Fruit fly (Drosophila melanogaster) ovary, adult (tissue): ENCODE results near the gene CG33124.

Experiments used
- CG17801 ChIP-seq: fragments of 200-800 bp; optimal IDR thresholded peaks from 2 replicates; lab custom pipeline; 2019; ENCODE audit warnings: missing biosample characterization, mild to moderate bottlenecking, missing genetic modification characterization, moderate library complexity; ENCODE audit not compliant: partially characterized antibody

The CG33124 gene

DNA sequence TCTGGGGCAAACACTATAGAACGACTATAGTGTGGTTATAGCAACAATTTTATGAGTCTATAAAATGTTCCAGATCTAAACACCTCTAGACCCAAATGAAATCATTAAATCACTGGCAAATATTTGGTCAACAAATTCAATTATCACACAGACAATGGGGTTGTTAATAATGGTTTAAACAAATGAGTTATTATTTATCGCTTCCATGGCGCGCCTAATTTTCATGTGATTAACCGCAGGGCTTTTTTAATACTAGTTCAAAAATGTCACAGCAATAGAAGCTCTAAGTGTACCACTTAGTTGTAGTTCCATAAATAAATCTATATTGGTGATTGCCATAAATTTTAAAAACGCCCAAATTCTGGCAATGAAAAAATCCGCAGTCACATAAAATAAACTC, at the start of gene CG33124:
Gene CG33124 (minus strand): TSS at position 101 of the 400 bp plus-strand sequence.
- TF ChIP-seq CG17801 (GFP tag; lab: Kevin White, UChicago) = no peak

DNA sequence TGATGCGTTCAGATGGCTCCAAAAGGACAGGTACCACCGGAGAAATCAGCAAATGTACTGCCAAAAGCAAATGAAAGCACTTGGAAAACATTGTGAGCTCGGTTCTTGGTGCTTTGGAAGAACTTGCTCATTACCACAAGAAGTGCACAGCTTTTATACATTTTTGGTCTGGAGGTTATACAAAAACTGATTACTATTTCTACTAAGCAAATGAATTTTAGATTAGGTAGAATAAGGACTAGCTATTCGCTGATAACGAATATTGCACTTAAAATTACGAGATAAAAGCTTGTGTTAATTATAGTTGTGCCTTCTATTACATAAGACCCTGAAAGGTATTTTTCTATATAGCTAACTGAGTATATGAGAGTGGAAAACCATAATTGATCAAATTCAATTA, 46.0 kb upstream of the CG33124 start, which contains the start of gene Send1:
Gene Send1 (minus strand): TSS at position 101 of the 400 bp plus-strand sequence.
- no peak for TF ChIP-seq CG17801 (GFP tag; lab: Kevin White, UChicago)

DNA sequence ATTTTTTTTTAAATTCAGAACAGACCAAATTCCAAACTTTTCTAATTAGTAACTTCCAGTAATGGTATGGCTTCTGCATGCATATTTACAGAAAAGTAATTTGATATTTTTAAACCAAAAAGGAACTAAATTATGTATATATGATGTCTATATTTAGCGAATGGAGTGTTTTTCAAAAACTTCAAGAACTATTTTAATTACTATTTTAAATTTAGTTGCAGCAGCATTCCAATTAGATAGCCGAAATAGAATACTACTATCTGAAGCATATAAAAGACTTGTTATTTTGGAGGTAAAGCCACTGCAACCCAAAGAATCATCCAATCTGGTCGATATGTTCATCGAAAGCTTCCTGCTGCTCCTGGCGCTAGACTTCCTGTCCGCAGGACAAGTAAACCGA, 43.8 kb upstream of the CG33124 start, which contains the start of gene CG17234:
Gene CG17234 (plus strand): TSS at position 301 of the 400 bp plus-strand sequence.
- no peak for TF ChIP-seq CG17801 (GFP tag; lab: Kevin White, UChicago)

DNA sequence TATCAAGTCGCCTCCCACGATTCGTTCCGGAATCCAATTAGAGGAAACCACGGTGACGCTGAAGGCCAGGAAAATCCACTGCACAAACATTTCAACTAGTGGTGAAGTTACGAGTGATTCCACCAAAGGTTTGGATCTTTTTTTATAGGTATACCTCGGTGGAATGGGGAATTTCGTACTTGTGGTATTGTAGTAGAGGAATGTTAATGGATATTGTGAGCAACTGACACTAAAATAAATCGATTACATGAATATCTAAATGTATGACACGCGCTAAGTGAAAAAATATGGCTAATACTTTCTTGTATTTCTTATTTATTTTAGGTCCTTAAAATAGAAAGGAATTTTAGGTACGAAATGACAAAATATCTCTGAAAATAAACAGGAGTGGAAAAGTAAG, 43.3 kb upstream of the CG33124 start, which contains the start of gene CG17239:
Gene CG17239 (minus strand): TSS at position 101 of the 400 bp plus-strand sequence.
- no peak for TF ChIP-seq CG17801 (GFP tag; lab: Kevin White, UChicago)

DNA sequence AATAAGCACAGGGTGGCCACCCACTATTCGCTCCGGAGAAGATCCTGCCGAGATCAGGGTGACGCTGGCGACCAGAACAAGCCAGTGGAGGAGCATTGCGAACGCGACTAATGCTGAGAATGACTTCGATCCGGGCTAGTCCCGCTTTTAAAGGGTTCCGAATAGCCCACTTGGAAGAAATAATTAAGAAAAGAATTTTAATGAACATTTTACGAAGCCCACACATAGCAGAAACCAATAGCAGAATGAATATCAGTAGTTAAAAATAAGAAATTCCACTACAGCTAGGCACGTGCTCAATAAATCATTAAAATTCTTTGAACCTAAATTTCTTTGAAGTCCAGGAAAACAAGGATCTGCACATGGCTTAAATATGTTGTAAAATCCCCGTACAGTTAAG, 42.3 kb upstream of the CG33124 start, which contains the start of gene Ser12:
Gene Ser12 (minus strand): TSS at position 101 of the 400 bp plus-strand sequence.
- no peak for TF ChIP-seq CG17801 (GFP tag; lab: Kevin White, UChicago)

DNA sequence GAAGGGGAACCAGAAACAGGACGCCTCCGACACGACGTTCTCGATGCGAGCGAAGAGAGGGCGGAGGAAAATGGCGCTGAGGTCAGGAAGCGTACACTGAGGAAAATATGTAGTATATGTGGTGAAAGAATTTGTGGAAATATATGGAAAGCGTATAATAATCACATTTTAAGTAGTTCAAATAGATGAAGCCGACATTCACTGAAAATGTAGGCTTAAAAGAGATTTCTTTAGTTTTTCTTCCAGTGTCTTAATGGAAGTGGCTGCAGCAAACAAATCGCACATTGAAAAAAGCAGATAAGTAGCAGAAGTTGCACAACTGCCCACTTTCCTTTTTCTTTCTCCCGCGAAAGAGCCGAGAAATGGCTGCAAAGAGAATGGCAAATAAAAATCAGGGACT, 40.7 kb upstream of the CG33124 start:
- no peak for TF ChIP-seq CG17801 (GFP tag; lab: Kevin White, UChicago)

DNA sequence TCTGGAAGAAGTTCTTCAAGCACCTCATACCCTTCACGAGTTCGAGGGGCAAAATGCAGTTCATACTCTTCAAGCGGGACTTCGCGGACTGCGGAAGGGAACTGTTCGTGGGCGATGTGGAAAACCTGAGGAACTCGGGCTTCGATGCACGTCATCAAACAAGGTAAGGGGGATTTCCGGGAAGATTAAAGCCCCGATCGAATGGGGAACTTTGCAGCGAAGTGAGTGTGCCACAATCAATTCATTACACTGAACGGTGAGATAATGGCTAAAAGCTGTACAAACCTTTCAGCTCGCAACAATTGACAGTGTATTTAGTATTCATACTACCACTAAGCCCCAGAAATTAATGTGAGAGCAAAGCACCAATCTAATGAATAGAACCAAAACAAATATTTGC, 33.9 kb upstream of the CG33124 start:
- TF ChIP-seq CG17801 (GFP tag; lab: Kevin White, UChicago) = no peak

DNA sequence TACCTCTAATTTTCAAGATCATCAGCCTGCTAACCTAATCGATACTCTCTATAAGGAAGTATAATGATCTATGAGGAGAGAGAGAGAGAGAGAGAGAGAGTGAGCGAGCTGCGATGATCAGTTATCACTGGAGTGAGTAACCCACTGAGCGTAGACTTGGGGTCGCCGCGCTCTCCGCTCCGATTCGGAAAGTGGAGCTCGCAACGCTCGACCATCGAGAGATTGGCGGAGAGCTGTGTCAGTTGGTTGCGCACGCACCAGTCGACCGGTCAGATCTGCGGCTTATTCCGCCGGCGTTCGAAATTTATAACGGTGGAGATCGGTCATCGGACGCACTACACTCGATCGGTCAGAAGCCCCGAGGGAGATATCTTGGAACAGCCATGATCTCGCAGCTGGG, 33.2 kb upstream of the CG33124 start, which contains the start of gene CG4267:
Gene CG4267 (plus strand): TSS at position 240 of the 400 bp plus-strand sequence.
- peak; percentile 15 for TF ChIP-seq CG17801 (GFP tag; lab: Kevin White, UChicago)

DNA sequence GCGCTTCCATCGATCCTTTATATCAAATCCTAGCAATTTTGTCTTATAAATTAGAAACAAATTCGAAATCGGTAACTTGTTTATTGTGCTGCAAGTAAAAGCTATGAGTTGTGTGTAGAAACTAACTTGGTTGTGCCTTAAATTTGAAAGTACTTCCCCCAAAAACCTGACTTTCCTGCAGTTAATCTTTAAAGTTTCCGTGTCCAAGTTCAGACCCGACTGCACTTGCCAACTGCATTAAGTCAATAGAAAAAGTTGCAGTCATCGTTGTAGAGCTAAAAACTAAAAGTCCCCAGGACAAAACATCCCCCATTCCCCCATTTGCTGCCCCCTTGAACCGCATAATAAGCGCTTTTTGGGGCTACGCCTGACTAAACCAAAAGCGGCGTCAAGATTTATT, 31.6 kb upstream of the CG33124 start, which contains the start of gene Tengl1:
Gene Tengl1 (minus strand): TSS at position 101 of the 400 bp plus-strand sequence.
- no peak for TF ChIP-seq CG17801 (GFP tag; lab: Kevin White, UChicago)

DNA sequence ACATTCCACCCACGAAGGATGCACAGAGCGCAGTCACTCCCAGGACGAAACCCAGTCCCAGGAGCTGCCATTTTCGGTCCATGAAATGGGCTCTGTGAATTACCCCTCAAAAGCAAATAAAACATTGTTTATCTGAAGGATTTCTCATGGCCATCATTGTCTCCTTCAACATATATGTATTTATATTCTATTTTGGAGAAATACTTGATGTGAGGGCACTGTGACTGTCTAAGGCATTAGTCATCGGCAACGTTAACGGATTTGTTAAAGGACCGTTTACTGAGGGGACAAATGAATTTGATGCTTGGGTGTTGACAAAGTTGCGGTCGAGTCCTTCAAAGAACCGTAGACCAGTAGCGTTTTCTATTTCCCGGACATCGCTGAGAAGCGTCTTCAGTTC, 30.4 kb upstream of the CG33124 start, which contains the start of gene Tengl2:
Gene Tengl2 (minus strand): TSS at position 101 of the 400 bp plus-strand sequence.
- TF ChIP-seq CG17801 (GFP tag; lab: Kevin White, UChicago) = no peak

DNA sequence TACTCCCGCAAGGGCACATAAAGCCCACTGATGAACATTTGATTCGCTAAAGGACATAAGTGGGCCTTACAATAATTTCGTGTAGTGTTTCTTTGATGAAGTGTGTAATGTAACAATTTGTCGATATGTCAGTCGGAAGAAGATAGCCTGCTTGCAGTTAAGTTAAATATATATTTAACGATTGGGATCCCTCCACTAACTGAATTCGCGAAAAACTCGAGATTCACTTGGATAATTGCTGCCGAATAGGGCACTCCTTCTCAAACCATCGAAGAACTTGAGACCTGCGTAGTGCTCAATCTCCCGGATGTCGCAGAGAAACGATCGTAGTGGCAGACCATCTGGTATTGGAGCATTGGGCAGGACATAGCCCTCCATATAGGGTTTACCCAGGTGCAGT, 29.2 kb upstream of the CG33124 start, which contains the start of gene Tengl3:
Gene Tengl3 (minus strand): TSS at position 101 of the 400 bp plus-strand sequence.
- no peak for TF ChIP-seq CG17801 (GFP tag; lab: Kevin White, UChicago)

DNA sequence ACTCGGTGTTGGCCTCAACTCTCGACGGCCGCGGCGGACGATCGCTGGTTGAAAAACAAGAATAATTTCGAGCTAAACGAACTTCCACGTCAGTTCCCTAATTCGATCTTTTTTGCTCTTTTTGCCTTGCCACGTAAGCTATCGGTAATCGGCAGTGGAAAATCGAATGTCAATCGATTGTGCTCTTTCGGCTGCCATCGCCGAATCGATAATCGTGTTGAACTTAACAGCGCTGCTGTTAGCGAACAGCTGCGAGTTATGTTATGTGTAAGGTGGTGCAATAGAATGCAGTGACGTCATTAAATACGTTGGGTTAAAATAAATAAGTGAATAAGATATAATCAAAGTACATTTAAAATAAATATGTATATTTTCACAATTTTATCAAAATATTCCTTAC, 27.8 kb upstream of the CG33124 start, which contains the start of gene Sec24CD:
Gene Sec24CD (minus strand): TSS at position 123 of the 400 bp plus-strand sequence.
- TF ChIP-seq CG17801 (GFP tag; lab: Kevin White, UChicago) = peak; percentile 77

DNA sequence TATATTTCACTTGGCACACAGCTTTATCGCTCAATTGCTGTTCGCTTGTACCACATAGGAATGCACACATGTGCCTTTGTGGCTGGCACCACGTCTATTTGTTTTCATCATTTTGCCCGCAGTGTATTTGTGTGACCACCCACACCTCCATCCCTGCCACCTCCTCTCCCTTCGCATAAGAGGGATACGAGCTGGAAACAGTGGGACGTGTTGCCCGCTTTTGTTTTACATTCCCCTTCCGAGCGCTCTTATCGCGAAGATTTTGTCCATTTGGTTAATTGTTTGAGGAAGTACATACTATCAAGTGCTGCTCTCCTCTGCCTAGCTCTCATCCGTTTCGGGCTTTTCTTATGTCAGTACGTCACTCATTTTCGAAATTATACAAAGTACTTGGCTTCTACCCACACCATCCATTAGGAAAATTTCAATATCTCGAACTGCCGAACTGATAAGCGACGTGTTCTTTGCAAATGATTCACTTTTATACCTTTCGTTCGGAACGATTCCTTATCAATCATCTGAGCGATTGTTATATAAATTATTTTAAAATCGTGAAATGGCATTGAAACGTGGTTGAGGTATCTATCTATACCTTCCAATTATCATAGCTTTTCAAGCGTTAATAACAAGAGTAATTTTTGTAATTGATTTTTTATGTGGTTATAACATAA, 19.4 kb upstream of the CG33124 start:
- no peak for TF ChIP-seq CG17801 (GFP tag; lab: Kevin White, UChicago)

DNA sequence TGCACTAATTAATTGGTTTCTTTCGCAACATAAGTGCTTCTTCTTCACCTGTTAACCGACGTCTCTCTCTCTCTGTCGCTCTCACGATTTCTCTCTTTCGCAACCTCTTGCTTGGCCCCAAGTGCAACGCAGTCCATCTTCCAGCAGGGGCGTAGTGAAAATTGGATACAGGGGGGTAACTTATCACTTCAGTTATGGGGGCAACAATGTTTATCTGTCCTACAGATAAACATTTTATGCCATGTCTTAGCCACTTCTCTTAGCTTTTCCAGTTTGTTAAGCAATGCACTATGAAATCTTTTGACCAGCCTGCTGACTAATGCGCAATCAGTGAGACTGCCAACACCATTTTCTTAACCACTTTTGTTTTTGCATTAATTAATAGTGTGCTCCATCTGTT, 18.4 kb upstream of the CG33124 start:
- TF ChIP-seq CG17801 (GFP tag; lab: Kevin White, UChicago) = peak; percentile 35

DNA sequence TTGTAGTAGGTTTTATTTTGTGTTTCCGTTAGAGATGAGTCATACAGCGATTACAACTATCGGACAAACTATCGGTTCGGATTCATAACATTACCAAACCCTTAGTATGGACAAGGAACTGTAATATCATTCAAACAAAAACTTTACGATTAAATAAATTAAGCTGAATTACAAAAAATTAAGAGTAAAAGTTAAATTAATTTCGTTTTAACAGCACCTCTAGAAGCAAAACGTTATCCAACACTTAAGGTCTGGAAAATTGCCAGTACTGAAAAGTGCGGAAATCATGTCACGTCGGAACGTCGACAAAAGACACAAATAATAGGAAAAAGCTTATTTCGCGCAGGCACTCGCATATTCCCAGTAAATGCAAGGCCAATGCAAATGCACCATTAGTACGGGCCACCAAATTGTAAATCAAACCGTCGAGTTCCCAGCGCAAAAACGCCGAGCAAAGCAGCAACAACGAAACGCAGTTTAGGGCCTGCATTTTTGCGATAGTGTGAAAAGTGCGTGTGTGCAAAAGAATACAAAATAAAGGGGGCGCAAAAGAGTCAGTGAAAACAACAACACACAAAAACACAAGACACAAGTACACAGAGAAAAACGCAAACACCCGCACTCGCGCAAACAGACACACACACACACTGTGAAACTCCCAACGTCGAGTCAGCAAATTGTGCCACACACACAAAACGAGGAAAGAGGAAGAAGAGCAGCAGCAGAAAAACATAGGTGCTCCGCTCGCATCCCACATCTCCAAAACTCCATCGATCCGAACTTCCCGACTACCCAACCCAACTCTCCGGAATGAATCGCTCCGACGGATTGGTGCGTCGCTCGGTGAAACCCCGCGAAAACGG, 17.6 kb upstream of the CG33124 start, which contains the start of the genes CG15387 and sau:
Gene CG15387 (minus strand): TSS at position 36 of the 863 bp plus-strand sequence.
Gene sau (plus strand): TSS at position 84 of the 863 bp plus-strand sequence.
- peak; percentile 86 for TF ChIP-seq CG17801 (GFP tag; lab: Kevin White, UChicago)
